Fruit fly (Drosophila melanogaster): ENCODE measurements around the gene CG33120.

The CG33120 gene

DNA sequence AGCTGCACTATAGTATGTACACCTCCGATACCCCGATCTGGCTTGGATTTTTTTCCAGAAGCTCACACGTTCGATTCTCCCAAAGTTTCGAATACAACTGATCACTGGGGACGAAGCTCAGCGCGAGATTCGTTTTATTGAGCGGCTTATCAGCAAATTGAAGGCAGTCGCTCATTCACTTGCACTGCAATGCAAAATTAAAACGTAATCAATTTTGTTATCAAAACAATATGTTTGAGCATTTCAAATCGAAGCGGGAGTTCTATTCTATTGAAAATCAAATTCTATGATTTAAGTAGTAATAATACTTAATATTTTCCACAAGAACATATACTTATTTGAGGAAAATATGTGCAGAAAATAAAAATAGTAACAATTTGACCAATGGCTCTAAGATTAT is at the start of gene CG33120:
Gene CG33120, minus strand, starts transcription at position 101 of the 400 bp plus-strand sequence.
- TF ChIP-seq CG17801 (GFP tag; optimal IDR thresholded peaks at IDR 0.05; ENCODE audit: partially characterized antibody): no peak

DNA sequence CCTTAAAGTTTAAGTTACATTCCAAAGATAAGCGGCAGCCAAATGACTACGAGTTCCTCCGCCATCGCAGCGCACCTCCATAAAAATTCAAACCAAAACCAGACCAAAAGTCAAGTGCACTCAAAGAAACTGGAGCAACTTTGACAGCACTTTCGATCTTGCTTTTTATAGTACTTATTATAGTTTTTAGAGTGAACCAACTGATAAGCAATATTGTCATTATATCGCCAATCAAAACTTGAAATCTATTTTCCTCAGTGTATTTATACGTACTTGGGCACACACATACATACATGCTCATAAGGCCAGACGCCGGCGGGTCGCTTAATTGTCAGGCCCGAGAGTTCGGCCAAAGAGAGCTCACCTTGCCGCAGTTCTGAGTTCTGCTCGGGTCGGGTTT is 45.7 kb upstream of the CG33120 start:
- TF ChIP-seq CG17801 (GFP tag; optimal IDR thresholded peaks at IDR 0.05; ENCODE audit: partially characterized antibody): no peak

DNA sequence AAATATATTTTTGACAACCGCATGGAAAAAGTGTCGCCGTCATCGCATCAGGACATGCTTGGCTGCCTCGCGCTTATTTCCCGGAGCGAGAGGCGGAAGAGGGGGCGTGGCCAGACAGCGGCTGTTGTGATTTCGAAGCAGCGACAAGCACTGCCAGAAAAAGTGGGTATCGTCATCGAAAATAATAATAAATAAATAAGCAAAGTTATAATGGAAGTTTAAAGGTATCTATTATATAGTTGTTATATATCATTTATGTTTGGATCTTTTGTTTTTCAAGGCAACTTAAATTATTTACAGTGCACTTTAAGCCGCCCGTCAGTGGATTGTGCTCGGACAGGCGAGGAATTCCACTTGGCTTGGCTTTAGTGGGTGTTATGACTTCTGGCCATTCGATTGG is 44.9 kb upstream of the CG33120 start:
- no peak for TF ChIP-seq CG17801 (GFP tag; optimal IDR thresholded peaks at IDR 0.05; ENCODE audit: partially characterized antibody)

DNA sequence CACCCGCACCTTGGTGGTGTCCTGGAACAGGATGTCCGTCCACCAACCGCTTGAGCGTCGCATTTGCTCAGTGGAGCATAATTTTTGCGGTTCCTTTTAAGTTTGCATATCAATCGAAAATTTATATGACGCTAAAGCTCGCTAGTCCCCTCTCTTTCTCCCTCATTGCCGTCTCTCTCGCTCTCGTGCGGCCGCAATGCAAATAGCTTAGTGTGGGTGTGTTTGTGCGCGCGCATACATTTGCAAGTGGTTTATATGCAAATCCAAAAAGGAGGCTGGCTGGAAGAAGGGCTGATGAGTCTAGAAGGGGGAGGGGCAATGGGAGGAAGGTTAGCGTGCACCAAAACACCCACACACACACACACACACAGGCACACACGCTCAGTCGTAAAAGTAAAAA is 42.5 kb upstream of the CG33120 start:
- TF ChIP-seq CG17801 (GFP tag; optimal IDR thresholded peaks at IDR 0.05; ENCODE audit: partially characterized antibody): no peak

DNA sequence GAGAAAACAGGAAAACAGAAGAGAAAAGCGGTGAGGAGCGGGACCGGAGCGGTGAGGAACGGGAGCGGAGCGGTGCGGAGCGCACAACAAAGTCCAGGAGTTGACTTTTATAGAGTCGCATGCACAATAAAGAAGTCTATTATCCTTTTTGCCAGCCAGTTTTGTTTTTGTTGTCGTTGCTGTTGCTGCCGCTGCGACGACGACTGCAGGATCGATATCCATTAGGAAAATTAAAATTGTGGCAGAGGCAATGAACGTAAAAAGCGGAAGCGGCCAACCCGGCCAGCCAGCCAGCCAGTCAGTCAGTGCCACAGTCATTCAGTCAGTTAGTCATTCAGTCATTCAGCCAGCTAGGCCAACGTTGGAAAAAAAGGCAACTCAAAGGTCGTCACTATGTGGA is 40.4 kb upstream of the CG33120 start:
- no peak for TF ChIP-seq CG17801 (GFP tag; optimal IDR thresholded peaks at IDR 0.05; ENCODE audit: partially characterized antibody)

DNA sequence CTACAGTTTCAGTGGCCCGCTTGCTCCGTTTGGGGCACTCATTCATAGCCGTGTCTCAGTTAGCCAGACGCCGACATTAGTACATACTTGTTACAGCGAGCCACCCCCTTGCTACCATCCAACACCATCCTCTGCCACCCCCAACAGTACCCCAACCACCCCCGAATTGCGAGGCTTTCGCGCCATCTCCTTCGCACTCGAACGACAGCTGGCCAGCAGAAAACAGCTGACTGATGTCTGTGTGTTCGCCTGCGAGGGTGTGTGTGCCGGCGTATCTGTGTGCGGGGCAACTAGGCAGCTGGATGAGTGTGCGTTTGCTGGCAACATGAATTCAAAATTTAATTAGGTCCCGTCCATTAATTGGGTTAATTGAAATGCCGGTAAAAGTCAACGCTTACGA is 38.4 kb upstream of the CG33120 start:
- TF ChIP-seq CG17801 (GFP tag; optimal IDR thresholded peaks at IDR 0.05; ENCODE audit: partially characterized antibody): no peak

DNA sequence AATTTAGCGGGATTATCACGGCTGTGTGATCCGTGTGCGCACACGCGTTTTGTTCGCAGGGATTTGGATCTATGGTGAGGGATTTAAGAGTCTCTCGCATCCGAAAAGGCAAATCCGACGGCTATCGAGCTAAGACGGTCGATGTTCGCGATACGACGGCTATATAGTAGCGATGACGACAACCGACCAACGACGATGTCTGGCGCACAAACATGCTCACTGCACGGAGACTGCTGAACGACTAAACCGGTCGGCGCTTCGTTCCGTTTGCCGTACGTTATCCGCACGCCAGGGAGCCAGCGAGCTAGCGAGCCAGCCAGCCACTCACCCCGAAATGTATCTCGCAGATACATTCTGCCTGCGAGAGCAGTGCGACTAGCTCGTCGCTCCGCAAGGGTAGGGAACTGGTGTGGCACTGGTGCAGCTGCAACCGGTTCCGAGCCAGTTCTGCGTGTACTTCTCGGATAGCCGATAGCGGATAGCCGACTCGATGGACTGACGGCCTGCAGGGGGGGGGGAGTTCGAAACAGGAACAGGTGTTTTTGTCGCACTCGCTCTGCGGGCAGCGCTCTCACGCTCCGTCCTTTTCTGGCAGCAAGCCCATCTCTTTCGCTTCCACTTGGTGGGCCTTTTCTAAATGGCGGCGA is 36.8 kb upstream of the CG33120 start, which contains the start of gene tup:
Gene tup, minus strand, starts transcription at position 248 of the 647 bp plus-strand sequence.
- no peak for TF ChIP-seq CG17801 (GFP tag; optimal IDR thresholded peaks at IDR 0.05; ENCODE audit: partially characterized antibody)

DNA sequence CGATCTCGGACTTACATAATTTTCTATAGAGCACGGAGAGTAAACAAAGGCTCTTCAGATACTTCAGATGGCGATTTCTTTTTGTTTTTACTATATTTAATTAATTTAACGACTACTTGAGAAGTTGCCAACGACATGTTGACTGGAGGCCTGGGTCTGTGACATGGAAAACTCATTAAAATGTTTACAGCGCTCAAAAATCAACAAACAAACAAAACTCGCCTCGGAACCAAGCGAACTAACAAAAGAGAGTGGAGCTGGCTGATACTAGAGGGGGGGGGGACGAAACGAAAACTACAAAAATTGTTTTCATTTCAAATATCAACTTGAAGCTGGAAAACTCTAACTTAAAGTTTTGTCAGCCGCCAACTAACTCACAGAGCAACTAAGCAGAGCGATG is 34.1 kb upstream of the CG33120 start:
- no peak for TF ChIP-seq CG17801 (GFP tag; optimal IDR thresholded peaks at IDR 0.05; ENCODE audit: partially characterized antibody)

DNA sequence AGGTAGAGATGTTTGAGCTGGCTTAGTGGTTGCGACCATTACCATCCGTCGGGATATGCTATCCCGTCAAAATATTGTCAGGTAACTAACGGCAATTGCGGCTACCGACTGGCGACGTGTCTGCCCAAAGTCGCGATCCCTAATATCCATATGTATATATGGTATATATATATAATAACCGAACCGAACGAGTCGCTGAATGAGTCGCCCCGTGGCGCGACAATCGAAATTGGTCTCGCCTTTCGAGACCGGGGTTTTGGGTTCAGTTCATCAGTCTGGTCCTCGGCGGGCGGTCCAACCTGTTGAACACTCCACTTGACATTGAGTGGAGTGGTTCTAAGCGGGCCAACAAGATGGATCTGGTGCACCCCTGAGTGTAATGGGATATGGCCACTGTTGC is 30.8 kb upstream of the CG33120 start:
- TF ChIP-seq CG17801 (GFP tag; optimal IDR thresholded peaks at IDR 0.05; ENCODE audit: partially characterized antibody): no peak

DNA sequence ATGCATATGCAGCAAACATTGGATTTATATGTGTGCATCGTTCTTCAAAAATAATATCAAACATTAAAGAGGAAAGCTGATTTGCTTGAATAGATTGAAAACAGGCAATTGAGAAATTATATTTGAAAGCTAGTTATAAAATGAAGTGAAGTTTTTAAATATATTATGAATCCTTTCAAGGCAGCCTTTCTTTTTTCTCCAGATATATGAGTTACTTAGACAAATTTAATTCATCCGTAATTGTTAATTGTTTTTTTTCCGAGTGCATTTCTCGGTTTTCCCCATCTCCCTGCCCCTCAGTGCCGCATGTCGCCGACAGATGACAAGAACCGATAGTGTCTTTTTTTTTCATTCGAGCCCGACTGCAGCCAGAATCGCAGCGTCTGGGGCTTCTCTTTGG is 27.4 kb upstream of the CG33120 start:
- no peak for TF ChIP-seq CG17801 (GFP tag; optimal IDR thresholded peaks at IDR 0.05; ENCODE audit: partially characterized antibody)

DNA sequence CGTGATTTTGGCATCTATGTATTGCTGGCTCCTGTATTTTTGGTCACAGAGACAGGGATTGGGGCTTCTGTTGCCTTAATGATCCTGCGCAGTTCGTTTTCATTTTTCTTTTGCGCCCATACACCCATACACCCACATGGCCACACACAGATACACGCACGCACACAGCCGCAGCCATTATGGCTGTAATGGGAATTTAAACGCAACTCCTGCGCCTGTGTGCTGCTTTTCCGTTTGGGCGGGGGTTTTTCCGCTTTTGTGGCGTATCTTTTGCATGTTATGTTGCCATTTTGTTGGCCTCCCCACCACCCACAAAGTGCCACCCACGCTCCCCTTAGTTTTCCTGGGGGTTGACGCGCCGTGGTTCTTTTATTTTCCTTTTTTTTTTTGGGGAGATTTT is 23.4 kb upstream of the CG33120 start:
- TF ChIP-seq CG17801 (GFP tag; optimal IDR thresholded peaks at IDR 0.05; ENCODE audit: partially characterized antibody): no peak

DNA sequence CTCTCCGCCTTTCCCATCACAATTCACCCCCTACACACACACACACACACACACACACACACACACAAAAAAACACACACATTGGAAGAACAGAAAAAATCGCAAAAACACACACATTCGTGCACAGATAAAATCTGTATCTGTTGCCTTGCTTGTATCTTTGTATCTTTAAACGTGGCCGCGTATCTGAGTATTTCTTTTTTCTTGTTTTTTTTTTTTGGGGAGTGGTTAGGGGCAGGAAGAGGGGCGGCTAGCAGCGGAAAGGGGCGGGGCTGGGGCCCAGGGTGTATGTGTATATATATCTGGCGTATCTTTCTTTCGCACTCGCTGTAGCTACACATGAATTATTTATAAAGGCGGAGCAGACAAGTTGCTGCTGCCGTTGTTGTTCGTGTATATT is 22.2 kb upstream of the CG33120 start:
- no peak for TF ChIP-seq CG17801 (GFP tag; optimal IDR thresholded peaks at IDR 0.05; ENCODE audit: partially characterized antibody)

DNA sequence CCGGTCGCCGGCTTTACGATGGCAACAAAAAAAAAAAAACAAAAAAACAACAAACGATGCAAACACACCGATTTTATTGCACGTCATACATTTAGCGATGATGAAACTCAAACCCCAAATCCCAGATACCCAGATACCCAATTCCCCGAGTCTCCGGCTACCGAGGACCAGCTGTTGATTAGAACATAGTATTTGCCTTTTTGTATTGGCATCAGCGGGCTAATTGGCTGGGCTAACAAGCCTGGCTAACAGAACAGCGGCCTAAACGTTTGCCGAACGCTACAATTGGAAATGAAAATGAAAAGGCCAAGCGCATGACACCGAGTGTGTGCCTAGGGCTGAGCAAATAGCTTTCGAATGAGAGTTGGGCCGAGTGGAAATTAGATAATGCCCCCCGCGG is 20.6 kb upstream of the CG33120 start:
- TF ChIP-seq CG17801 (GFP tag; optimal IDR thresholded peaks at IDR 0.05; ENCODE audit: partially characterized antibody): no peak

DNA sequence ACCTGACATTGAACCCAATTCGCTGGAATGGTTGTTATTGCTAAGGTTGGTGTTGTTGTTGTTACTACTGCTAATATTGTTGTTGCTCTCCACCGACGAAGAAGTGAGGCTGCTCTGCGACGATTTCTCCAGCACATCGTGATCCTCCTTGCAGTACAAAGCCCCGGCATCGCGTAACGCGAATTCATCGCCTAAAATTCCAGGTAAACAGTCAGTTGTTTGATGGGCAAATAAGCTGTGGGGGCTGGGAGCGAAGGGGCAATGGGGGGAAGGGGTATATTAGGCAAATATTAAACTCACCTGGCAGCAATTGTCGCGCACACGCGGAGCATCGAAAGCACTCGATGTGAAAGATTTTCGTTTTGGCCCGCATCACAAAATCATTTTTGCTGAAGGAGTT is 19.7 kb upstream of the CG33120 start:
- no peak for TF ChIP-seq CG17801 (GFP tag; optimal IDR thresholded peaks at IDR 0.05; ENCODE audit: partially characterized antibody)

DNA sequence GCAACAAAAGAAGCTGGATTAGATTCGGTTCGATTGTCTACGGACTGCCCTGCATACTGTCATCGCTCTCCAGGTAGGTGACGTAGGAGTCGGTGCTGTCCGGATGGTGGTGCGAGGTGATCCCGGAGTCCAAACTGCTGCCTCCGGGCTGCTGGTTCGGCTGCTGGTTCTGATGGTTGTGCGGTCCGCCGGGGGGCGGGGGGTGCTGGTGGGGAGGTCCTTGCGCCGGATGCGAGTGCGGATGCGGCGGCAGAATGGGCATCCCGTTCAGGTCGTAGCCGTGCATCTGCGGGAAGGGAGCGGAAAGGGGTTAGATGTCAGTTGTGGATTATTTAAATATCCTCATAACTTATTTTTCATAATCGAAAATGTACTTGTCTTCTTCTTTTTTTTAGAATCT is 16.5 kb upstream of the CG33120 start:
- TF ChIP-seq CG17801 (GFP tag; optimal IDR thresholded peaks at IDR 0.05; ENCODE audit: partially characterized antibody): no peak

DNA sequence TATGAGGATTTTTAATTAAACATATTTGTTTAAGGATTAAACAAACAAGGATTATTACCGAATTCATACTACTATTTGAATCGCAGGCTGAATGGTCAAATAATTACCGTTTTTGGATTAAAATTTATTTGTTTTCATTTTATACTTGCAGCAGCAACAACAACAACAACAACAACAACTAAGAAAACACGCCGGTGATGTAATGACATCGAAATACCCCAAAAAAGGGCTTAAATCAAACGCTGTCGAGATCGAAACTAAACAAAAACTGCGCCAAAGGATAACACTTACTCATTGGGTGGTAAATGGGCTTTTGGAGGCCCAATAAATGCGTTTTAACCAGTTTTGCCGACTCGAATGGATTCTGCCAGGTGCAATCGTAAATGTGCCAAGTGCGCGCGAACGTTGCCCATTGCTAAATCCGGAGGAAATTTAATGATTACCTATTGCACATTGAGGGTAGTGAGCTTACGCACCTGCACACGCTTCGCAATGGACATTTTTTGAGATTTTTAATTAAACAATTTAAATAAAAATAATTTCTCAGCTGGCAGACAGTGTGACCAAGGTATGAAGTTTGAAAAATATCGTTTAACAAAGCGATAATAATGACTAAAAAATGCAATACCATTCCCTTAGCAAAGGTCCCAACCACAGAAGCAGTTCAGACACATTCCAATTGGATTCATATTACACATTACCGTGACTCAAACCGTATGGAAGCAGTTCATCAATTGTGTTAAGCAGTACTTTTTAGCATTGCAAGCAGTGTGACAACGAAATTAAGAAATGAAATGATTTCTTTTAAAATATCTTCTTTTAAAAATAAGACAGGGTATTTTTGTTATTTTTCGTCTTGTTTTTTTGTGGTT is 14.5 kb upstream of the CG33120 start, which contains the start of the genes CG10602 and mRpL13:
Gene CG10602, minus strand, starts transcription at position 588 of the 872 bp plus-strand sequence.
Gene mRpL13, minus strand, starts transcription at position 588 of the 872 bp plus-strand sequence.
- TF ChIP-seq CG17801 (GFP tag; optimal IDR thresholded peaks at IDR 0.05; ENCODE audit: partially characterized antibody): no peak

All from ovary, adult (tissue).